Worm (Caenorhabditis elegans) whole organism, early embryonic: Measurements from ENCODE around the gene M6.11.

Experiments
- B0310.2 ChIP-seq: sonication (generic microtip); optimal IDR thresholded peaks from 2 replicates; lab custom pipeline; 2016; ENCODE audit warnings: mild to moderate bottlenecking, missing genetic modification characterization, missing compliant biosample characterization
- F13C5.2 ChIP-seq: sonication (generic microtip); optimal IDR thresholded peaks from 2 replicates; lab custom pipeline; 2017; ENCODE audit warnings: mild to moderate bottlenecking, missing genetic modification characterization, inconsistent platforms, missing compliant biosample characterization
- aly-1 ChIP-seq: sonication (generic microtip); optimal IDR thresholded peaks from 2 replicates; lab custom pipeline; 2016; ENCODE audit warnings: missing genetic modification characterization, missing compliant biosample characterization
- ama-1 ChIP-seq: fragments of 150-350 bp; optimal IDR thresholded peaks from 2 replicates; lab custom pipeline; 2014
- ceh-13 ChIP-seq: fragments of 200-800 bp; sonication (Bioruptor generic); optimal IDR thresholded peaks from 2 replicates; lab custom pipeline; 2018; ENCODE audit warnings: mild to moderate bottlenecking, missing genetic modification characterization, missing compliant biosample characterization
- ceh-36 ChIP-seq: sonication (generic microtip); optimal IDR thresholded peaks from 2 replicates; lab custom pipeline; 2016; ENCODE audit warnings: missing genetic modification characterization, inconsistent platforms, missing compliant biosample characterization
- ets-7 ChIP-seq: sonication (generic microtip); optimal IDR thresholded peaks from 2 replicates; lab custom pipeline; 2016; ENCODE audit warnings: missing genotype, missing genetic modification characterization, missing compliant biosample characterization
- flt-1 ChIP-seq: fragments of 200-800 bp; sonication (Bioruptor generic); IDR thresholded peaks from 2 replicates; pipeline ENCODE4 v1.3.6; 2022; ENCODE audit warnings: missing genetic modification characterization, missing compliant biosample characterization
- hmbx-1 ChIP-seq: sonication (generic microtip); optimal IDR thresholded peaks from 2 replicates; lab custom pipeline; 2016; ENCODE audit warnings: mild to moderate bottlenecking, missing genetic modification characterization, missing compliant biosample characterization
- hmg-4 ChIP-seq: fragments of 200-800 bp; sonication (Bioruptor generic); optimal IDR thresholded peaks from 2 replicates; lab custom pipeline; 2018; ENCODE audit warnings: mild to moderate bottlenecking, missing genetic modification characterization, missing compliant biosample characterization
- hnd-1 ChIP-seq: sonication (generic microtip); optimal IDR thresholded peaks from 2 replicates; lab custom pipeline; 2016; ENCODE audit warnings: missing genetic modification characterization, missing compliant biosample characterization
- pes-1 ChIP-seq: fragments of 200-800 bp; sonication (Bioruptor generic); IDR thresholded peaks from 2 replicates; pipeline ENCODE4 v1.3.6; 2022; ENCODE audit warnings: missing genetic modification reagents, missing genetic modification characterization, missing compliant biosample characterization
- scrt-1 ChIP-seq: fragments of 200-800 bp; sonication (Bioruptor generic); IDR thresholded peaks from 2 replicates; pipeline ENCODE4 v1.3.6; 2022; ENCODE audit warnings: missing genetic modification characterization, missing compliant biosample characterization
- sea-1 ChIP-seq: fragments of 200-800 bp; sonication (Bioruptor generic); conservative IDR thresholded peaks from 2 replicates; pipeline ENCODE4 v1.3.6; 2022; ENCODE audit warnings: missing genetic modification characterization, missing compliant biosample characterization
- tbx-11 ChIP-seq: fragments of 200-800 bp; sonication (Bioruptor generic); IDR thresholded peaks from 2 replicates; pipeline ENCODE4 v1.3.6; 2022; ENCODE audit warnings: missing genetic modification characterization, missing compliant biosample characterization
- tbx-37 ChIP-seq: fragments of 200-800 bp; sonication (Bioruptor generic); conservative IDR thresholded peaks from 2 replicates; pipeline ENCODE4 v1.3.6; 2022; ENCODE audit warnings: missing genetic modification reagents, missing genetic modification characterization, missing compliant biosample characterization
- tra-4 ChIP-seq: sonication (generic microtip); optimal IDR thresholded peaks from 2 replicates; lab custom pipeline; 2017; ENCODE audit warnings: missing genetic modification characterization, missing compliant biosample characterization

The M6.11 gene

ce11 chrX:601860-602259, 39.5 kb downstream of the M6.11 start, which contains the start of gene F13C5.1:
TSS of gene F13C5.1 (plus strand) at chrX:602160.
- TF ChIP-seq hnd-1 (tag; lab: Kevin White, UChicago) (no peak), tbx-11 (no peak), tbx-37 (GFP tag; lab: Robert Waterston, UW) (no peak), scrt-1 (GFP tag; lab: Robert Waterston, UW) (no peak), ceh-13 (no peak), hmg-4 (GFP tag; lab: Kevin White, UChicago) (no peak), ceh-36 (no peak), tra-4 (tag; lab: Kevin White, UChicago) (no peak), B0310.2 (tag; lab: Kevin White, UChicago) (no peak), ets-7 (no peak)

- TF ChIP-seq ets-7 (no peak), tbx-11 (no peak), flt-1 (0 out of 2 replicates have a peak, but pooled peaks have one; percentile 8), ceh-36 (no peak), hmg-4 (GFP tag; lab: Kevin White, UChicago) (peak; percentile 86), hnd-1 (tag; lab: Kevin White, UChicago) (no peak), tbx-37 (GFP tag; lab: Robert Waterston, UW) (no peak), ceh-13 (no peak), scrt-1 (GFP tag; lab: Robert Waterston, UW) (no peak), hmbx-1 (no peak), ama-1 (lab: Kevin White, UChicago) (no peak), tra-4 (tag; lab: Kevin White, UChicago) (no peak), aly-1 (peak; percentile 73), F13C5.2 (peak; percentile 94)
Observed at ce11 chrX:601340-601757, 40.0 kb downstream of the M6.11 start.

ce11 chrX:600671-601070, 40.7 kb downstream of the M6.11 start:
- no peak for TF ChIP-seq hmg-4 (GFP tag; lab: Kevin White, UChicago)
- TF ChIP-seq tbx-11: no peak
- TF ChIP-seq tbx-37 (GFP tag; lab: Robert Waterston, UW): no peak
- no peak for TF ChIP-seq ama-1 (lab: Kevin White, UChicago)
- TF ChIP-seq ets-7: no peak
- no peak for TF ChIP-seq sea-1 (GFP tag; lab: Robert Waterston, UW)
- TF ChIP-seq aly-1: no peak
- TF ChIP-seq pes-1: no peak
- TF ChIP-seq tra-4 (tag; lab: Kevin White, UChicago): no peak
- no peak for TF ChIP-seq F13C5.2
- no peak for TF ChIP-seq flt-1
- no peak for TF ChIP-seq hnd-1 (tag; lab: Kevin White, UChicago)
- no peak for TF ChIP-seq scrt-1 (GFP tag; lab: Robert Waterston, UW)

ce11 chrX:599476-599875, 41.9 kb downstream of the M6.11 start, which contains the start of gene F13C5.3:
TSS of gene F13C5.3 (minus strand) at chrX:599576.
- peak; percentile 41 for TF ChIP-seq ceh-36
- TF ChIP-seq sea-1 (GFP tag; lab: Robert Waterston, UW): no peak
- no peak for TF ChIP-seq hnd-1 (tag; lab: Kevin White, UChicago)
- no peak for TF ChIP-seq ets-7

ce11 chrX:593910-594447, 47.4 kb downstream of the M6.11 start, which contains the start of gene F13C5.2:
TSS of gene F13C5.2 (plus strand) at chrX:593960.
- TF ChIP-seq hnd-1 (tag; lab: Kevin White, UChicago): no peak
- no peak for TF ChIP-seq B0310.2 (tag; lab: Kevin White, UChicago)
- TF ChIP-seq flt-1: no peak
- TF ChIP-seq aly-1: no peak
- TF ChIP-seq tbx-11: no peak
- TF ChIP-seq tbx-37 (GFP tag; lab: Robert Waterston, UW): no peak
- no peak for TF ChIP-seq hmg-4 (GFP tag; lab: Kevin White, UChicago)
- no peak for TF ChIP-seq ceh-13
- TF ChIP-seq tra-4 (tag; lab: Kevin White, UChicago): no peak
- TF ChIP-seq hmbx-1: no peak
- no peak for TF ChIP-seq ceh-36

ce11 chrX:593245-593733, 48.1 kb downstream of the M6.11 start:
- TF ChIP-seq scrt-1 (GFP tag; lab: Robert Waterston, UW) (peak; percentile 50; the same call in 1 of the 2 replicates), pes-1 (0 out of 2 replicates have a peak, but pooled peaks have one; percentile 25), ama-1 (lab: Kevin White, UChicago) (no peak), F13C5.2 (peak; percentile 99), hmg-4 (GFP tag; lab: Kevin White, UChicago) (peak; percentile 96), tbx-37 (GFP tag; lab: Robert Waterston, UW) (no peak), flt-1 (no peak), ceh-36 (no peak), tra-4 (tag; lab: Kevin White, UChicago) (no peak), B0310.2 (tag; lab: Kevin White, UChicago) (no peak), aly-1 (peak; percentile 78), tbx-11 (no peak), ceh-13 (no peak), hnd-1 (tag; lab: Kevin White, UChicago) (no peak)

ce11 chrX:591056-591455, 50.3 kb downstream of the M6.11 start:
- TF ChIP-seq sea-1 (GFP tag; lab: Robert Waterston, UW) (no peak), tra-4 (tag; lab: Kevin White, UChicago) (no peak), tbx-37 (GFP tag; lab: Robert Waterston, UW) (no peak), tbx-11 (no peak), ets-7 (no peak), ama-1 (lab: Kevin White, UChicago) (no peak), pes-1 (no peak), flt-1 (no peak), ceh-13 (no peak), hmg-4 (GFP tag; lab: Kevin White, UChicago) (no peak)
